Fruit fly (Drosophila melanogaster): ENCODE measurements around the gene CG34148.

DNA sequence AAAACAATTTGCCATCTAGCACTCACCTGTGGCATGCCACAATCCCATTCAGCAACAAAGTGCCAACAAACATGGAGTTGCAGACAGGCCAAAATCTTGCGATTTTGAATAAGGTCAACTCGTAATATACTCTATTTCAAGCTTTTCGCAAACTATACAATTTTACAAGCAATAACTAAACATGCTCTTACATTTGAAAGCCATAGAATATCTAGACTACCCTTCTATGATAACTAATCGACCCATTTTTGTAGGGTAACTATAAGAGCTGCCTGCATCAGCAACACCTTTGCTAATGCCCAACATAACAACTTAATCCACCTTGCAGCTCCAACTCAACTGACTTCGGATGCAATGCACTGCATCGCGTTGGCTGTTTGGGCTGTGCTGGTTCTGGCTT lies 42.0 kb upstream of the CG34148 start:
- TF ChIP-seq CG8478 (optimal IDR thresholded peaks at IDR 0.05) (no peak), usp (GFP tag; optimal IDR thresholded peaks at IDR 0.05) (no peak), psq (optimal IDR thresholded peaks at IDR 0.05) (no peak), EcR (GFP tag; optimal IDR thresholded peaks at IDR 0.05) (no peak)

Measured in whole organism.